Fruit fly (Drosophila melanogaster) whole organism, embryonic: ENCODE results near the gene CG3337.

Experiments
- Ada2b ChIP-seq: fragments of 200-800 bp; sonication (Bioruptor generic); IDR thresholded peaks from 2 replicates; pipeline ENCODE4 v1.3.6; 2022; ENCODE audit warnings: missing biosample characterization, missing genetic modification characterization
- Bgb ChIP-seq: fragments of 200-800 bp; sonication (Bioruptor generic); IDR thresholded peaks from 2 replicates; pipeline ENCODE4 v1.3.6; 2022; ENCODE audit warnings: missing biosample characterization, missing genetic modification characterization; ENCODE audit not compliant: partially characterized antibody
- BtbVII ChIP-seq: fragments of 200-800 bp; sonication (Bioruptor generic); optimal IDR thresholded peaks from 3 replicates; lab custom pipeline; 2017; ENCODE audit warnings: missing biosample characterization, mild to moderate bottlenecking, missing genetic modification characterization
- CG10209 ChIP-seq: fragments of 200-800 bp; sonication (Bioruptor generic); optimal IDR thresholded peaks from 3 replicates; lab custom pipeline; 2017; ENCODE audit warnings: missing biosample characterization, mild to moderate bottlenecking, missing genetic modification characterization, missing genetic modification reagents
- CG1024 ChIP-seq: fragments of 200-800 bp; sonication (Bioruptor generic); IDR thresholded peaks from 2 replicates; pipeline ENCODE4 v1.3.6; 2022; ENCODE audit warnings: missing biosample characterization, missing genetic modification characterization
- CG10462 ChIP-seq: fragments of 200-800 bp; sonication (Bioruptor generic); optimal IDR thresholded peaks from 2 replicates; lab custom pipeline; 2016; ENCODE audit warnings: missing biosample characterization, missing genetic modification characterization
- CG10565 ChIP-seq: fragments of 200-800 bp; sonication (Bioruptor generic); optimal IDR thresholded peaks from 3 replicates; lab custom pipeline; 2016; ENCODE audit warnings: missing biosample characterization, mild to moderate bottlenecking, missing genetic modification characterization
- CG11085 ChIP-seq: fragments of 200-800 bp; sonication (Bioruptor generic); IDR thresholded peaks from 2 replicates; pipeline ENCODE4 v1.3.6; 2022; ENCODE audit warnings: missing biosample characterization, missing genetic modification characterization
- CG11456 ChIP-seq: fragments of 200-800 bp; sonication (Bioruptor generic); IDR thresholded peaks from 3 replicates; pipeline ENCODE4 v1.3.6; 2022; ENCODE audit warnings: missing biosample characterization, missing genetic modification characterization
- CG11560 ChIP-seq: fragments of 200-800 bp; sonication (Bioruptor generic); IDR thresholded peaks from 3 replicates; pipeline ENCODE4 v1.3.6; 2022; ENCODE audit warnings: missing biosample characterization, missing genetic modification characterization
- CG12155 ChIP-seq: fragments of 200-800 bp; sonication (Bioruptor generic); optimal IDR thresholded peaks from 3 replicates; lab custom pipeline; 2016; ENCODE audit warnings: missing biosample characterization, missing genetic modification characterization
- CG13296 ChIP-seq: fragments of 200-800 bp; sonication (Bioruptor generic); optimal IDR thresholded peaks from 3 replicates; lab custom pipeline; 2018; ENCODE audit warnings: missing biosample characterization, mild to moderate bottlenecking, missing genetic modification characterization
- CG14860 ChIP-seq: fragments of 200-800 bp; sonication (Bioruptor generic); IDR thresholded peaks from 3 replicates; pipeline ENCODE4 v1.3.6; 2022; ENCODE audit warnings: missing biosample characterization, missing genetic modification characterization; ENCODE audit not compliant: partially characterized antibody
- CG16779 ChIP-seq: fragments of 200-800 bp; sonication (Bioruptor generic); IDR thresholded peaks from 2 replicates; pipeline ENCODE4 v1.3.6; 2022; ENCODE audit warnings: missing biosample characterization, missing genetic modification characterization
- CG16863 ChIP-seq: fragments of 200-800 bp; sonication (Bioruptor generic); optimal IDR thresholded peaks from 3 replicates; lab custom pipeline; 2016; ENCODE audit warnings: missing biosample characterization, missing genetic modification characterization
- CG17359 ChIP-seq: fragments of 200-800 bp; sonication (Bioruptor generic); optimal IDR thresholded peaks from 3 replicates; lab custom pipeline; 2018; ENCODE audit warnings: missing biosample characterization, mild to moderate bottlenecking, missing genetic modification characterization, moderate library complexity
- CG18764 ChIP-seq: fragments of 200-800 bp; sonication (Bioruptor generic); optimal IDR thresholded peaks from 3 replicates; lab custom pipeline; 2016; ENCODE audit warnings: missing biosample characterization, missing genetic modification characterization
- CG2199 ChIP-seq: fragments of 200-800 bp; sonication (Bioruptor generic); IDR thresholded peaks from 3 replicates; pipeline ENCODE4 v1.3.6; 2022; ENCODE audit warnings: missing biosample characterization, missing genetic modification characterization
- CG4282 ChIP-seq: fragments of 200-800 bp; sonication (Bioruptor generic); optimal IDR thresholded peaks from 2 replicates; lab custom pipeline; 2016; ENCODE audit warnings: missing biosample characterization, missing genetic modification characterization
- CG4424 ChIP-seq: fragments of 200-800 bp; sonication (Bioruptor generic); optimal IDR thresholded peaks from 3 replicates; lab custom pipeline; 2016; ENCODE audit warnings: missing biosample characterization, missing genetic modification characterization
- CG4854 ChIP-seq: fragments of 200-800 bp; sonication (Bioruptor generic); optimal IDR thresholded peaks from 2 replicates; lab custom pipeline; 2016; ENCODE audit warnings: missing biosample characterization, missing genetic modification characterization, inconsistent platforms
- CG8089 ChIP-seq: fragments of 200-800 bp; sonication (Bioruptor generic); optimal IDR thresholded peaks from 3 replicates; lab custom pipeline; 2016; ENCODE audit warnings: missing biosample characterization, missing genetic modification characterization
- CG8359 ChIP-seq: fragments of 200-800 bp; sonication (Bioruptor generic); optimal IDR thresholded peaks from 2 replicates; lab custom pipeline; 2017; ENCODE audit warnings: missing biosample characterization, mild to moderate bottlenecking, missing genetic modification characterization, borderline replicate concordance
- CG9932 ChIP-seq: fragments of 200-800 bp; sonication (Bioruptor generic); IDR thresholded peaks from 2 replicates; pipeline ENCODE4 v1.3.6; 2022; ENCODE audit warnings: missing biosample characterization, missing genetic modification characterization
- Dad ChIP-seq: fragments of 200-800 bp; sonication (Bioruptor generic); optimal IDR thresholded peaks from 3 replicates; lab custom pipeline; 2016; ENCODE audit warnings: missing biosample characterization, missing genetic modification characterization
- Fer3 ChIP-seq: fragments of 200-800 bp; sonication (Bioruptor generic); optimal IDR thresholded peaks from 2 replicates; lab custom pipeline; 2018; ENCODE audit warnings: missing biosample characterization, mild to moderate bottlenecking, missing genetic modification characterization, moderate library complexity
- Gsc ChIP-seq: fragments of 200-800 bp; sonication (Bioruptor generic); IDR thresholded peaks from 2 replicates; pipeline ENCODE4 v1.3.6; 2022; ENCODE audit warnings: missing biosample characterization, missing genetic modification characterization
- HLH4C ChIP-seq: fragments of 200-800 bp; sonication (Bioruptor generic); IDR thresholded peaks from 3 replicates; pipeline ENCODE4 v1.3.6; 2022; ENCODE audit warnings: missing biosample characterization, missing genetic modification characterization; ENCODE audit not compliant: partially characterized antibody
- Kr ChIP-seq: fragments of 200-800 bp; sonication (Bioruptor generic); optimal IDR thresholded peaks from 2 replicates; lab custom pipeline; 2017; ENCODE audit warnings: missing biosample characterization, mild to moderate bottlenecking, missing genetic modification characterization
- Max ChIP-seq: fragments of 200-800 bp; sonication (Bioruptor generic); optimal IDR thresholded peaks from 2 replicates; lab custom pipeline; 2016; ENCODE audit warnings: missing biosample characterization, mild to moderate bottlenecking, missing genetic modification characterization
- Mes4 ChIP-seq: fragments of 200-800 bp; sonication (Bioruptor generic); optimal IDR thresholded peaks from 2 replicates; lab custom pipeline; 2016; ENCODE audit warnings: missing biosample characterization, missing genetic modification characterization
- NC2β ChIP-seq: fragments of 200-800 bp; sonication (Bioruptor generic); optimal IDR thresholded peaks from 2 replicates; lab custom pipeline; 2016; ENCODE audit warnings: missing biosample characterization, missing genetic modification characterization
- Nf-YB ChIP-seq: fragments of 200-800 bp; sonication (Bioruptor generic); optimal IDR thresholded peaks from 3 replicates; lab custom pipeline; 2019; ENCODE audit warnings: missing biosample characterization, mild to moderate bottlenecking, missing genetic modification characterization, moderate library complexity
- Sry-β ChIP-seq: fragments of 200-800 bp; sonication (Bioruptor generic); optimal IDR thresholded peaks from 2 replicates; lab custom pipeline; 2018; ENCODE audit warnings: missing biosample characterization, mild to moderate bottlenecking, missing genetic modification characterization, moderate library complexity
- Vsx1 ChIP-seq: fragments of 200-800 bp; sonication (Bioruptor generic); optimal IDR thresholded peaks from 2 replicates; lab custom pipeline; 2017; ENCODE audit warnings: missing biosample characterization, mild to moderate bottlenecking, missing genetic modification characterization, missing genetic modification reagents
- ara ChIP-seq: fragments of 200-800 bp; sonication (Bioruptor generic); IDR thresholded peaks from 2 replicates; pipeline ENCODE4 v1.3.6; 2022; ENCODE audit warnings: missing biosample characterization, missing genetic modification characterization
- fd64A ChIP-seq: fragments of 200-800 bp; sonication (Bioruptor generic); optimal IDR thresholded peaks from 3 replicates; lab custom pipeline; 2018; ENCODE audit warnings: missing biosample characterization, mild to moderate bottlenecking, missing genetic modification characterization
- gem ChIP-seq: fragments of 200-800 bp; sonication (Bioruptor generic); optimal IDR thresholded peaks from 2 replicates; lab custom pipeline; 2019; ENCODE audit warnings: missing biosample characterization, mild to moderate bottlenecking, missing genetic modification characterization, moderate library complexity
- grau ChIP-seq: fragments of 200-800 bp; optimal IDR thresholded peaks from 3 replicates; lab custom pipeline; 2019; ENCODE audit warnings: missing biosample characterization, mild to moderate bottlenecking, missing genetic modification characterization, moderate library complexity
- gro ChIP-seq: fragments of 200-800 bp; sonication (Bioruptor generic); optimal IDR thresholded peaks from 2 replicates; lab custom pipeline; 2016; ENCODE audit warnings: missing biosample characterization, missing genetic modification characterization
- her ChIP-seq: fragments of 200-800 bp; sonication (Bioruptor generic); optimal IDR thresholded peaks from 2 replicates; lab custom pipeline; 2016; ENCODE audit warnings: missing biosample characterization, missing genetic modification characterization
- ken ChIP-seq: fragments of 200-800 bp; sonication (Bioruptor generic); IDR thresholded peaks from 3 replicates; pipeline ENCODE4 v1.3.6; 2022; ENCODE audit warnings: missing biosample characterization, missing genetic modification characterization
- kni ChIP-seq: fragments of 200-800 bp; sonication (Bioruptor generic); optimal IDR thresholded peaks from 3 replicates; lab custom pipeline; 2017; ENCODE audit warnings: mild to moderate bottlenecking, missing biosample characterization, missing genetic modification reagents, missing genetic modification characterization
- lab ChIP-seq: fragments of 200-800 bp; sonication (Bioruptor generic); optimal IDR thresholded peaks from 3 replicates; lab custom pipeline; 2017; ENCODE audit warnings: missing biosample characterization, missing genetic modification characterization, mild to moderate bottlenecking, moderate library complexity, missing genetic modification reagents
- p53 ChIP-seq: fragments of 200-800 bp; sonication (Bioruptor generic); optimal IDR thresholded peaks from 2 replicates; lab custom pipeline; 2016; ENCODE audit warnings: missing biosample characterization, missing genetic modification characterization
- pho ChIP-seq: fragments of 200-800 bp; sonication (Bioruptor generic); optimal IDR thresholded peaks from 2 replicates; lab custom pipeline; 2016; ENCODE audit warnings: missing biosample characterization, missing genetic modification characterization
- sr ChIP-seq: fragments of 200-800 bp; sonication (Bioruptor generic); IDR thresholded peaks from 3 replicates; pipeline ENCODE4 v1.3.6; 2022; ENCODE audit warnings: missing biosample characterization, missing genetic modification characterization
- stc ChIP-seq: fragments of 200-800 bp; sonication (Bioruptor generic); IDR thresholded peaks from 2 replicates; pipeline ENCODE4 v1.3.6; 2022; ENCODE audit warnings: missing biosample characterization, missing genetic modification characterization
- tup ChIP-seq: fragments of 200-800 bp; sonication (Bioruptor generic); optimal IDR thresholded peaks from 2 replicates; lab custom pipeline; 2016; ENCODE audit warnings: missing biosample characterization, mild to moderate bottlenecking, missing genetic modification characterization, moderate library complexity
- unc-4 ChIP-seq: fragments of 200-800 bp; sonication (Bioruptor generic); IDR thresholded peaks from 2 replicates; pipeline ENCODE4 v1.3.6; 2022; ENCODE audit warnings: missing biosample characterization, missing genetic modification characterization; ENCODE audit not compliant: partially characterized antibody
- usp ChIP-seq: fragments of >200 bp; optimal IDR thresholded peaks from 2 replicates; lab custom pipeline; 2017; ENCODE audit warnings: missing biosample characterization, missing genetic modification characterization
- zen2 ChIP-seq: fragments of 200-800 bp; sonication (Bioruptor generic); IDR thresholded peaks from 3 replicates; pipeline ENCODE4 v1.3.6; 2022; ENCODE audit warnings: missing biosample characterization, missing genetic modification characterization; ENCODE audit not compliant: partially characterized antibody

Gene CG3337

DNA sequence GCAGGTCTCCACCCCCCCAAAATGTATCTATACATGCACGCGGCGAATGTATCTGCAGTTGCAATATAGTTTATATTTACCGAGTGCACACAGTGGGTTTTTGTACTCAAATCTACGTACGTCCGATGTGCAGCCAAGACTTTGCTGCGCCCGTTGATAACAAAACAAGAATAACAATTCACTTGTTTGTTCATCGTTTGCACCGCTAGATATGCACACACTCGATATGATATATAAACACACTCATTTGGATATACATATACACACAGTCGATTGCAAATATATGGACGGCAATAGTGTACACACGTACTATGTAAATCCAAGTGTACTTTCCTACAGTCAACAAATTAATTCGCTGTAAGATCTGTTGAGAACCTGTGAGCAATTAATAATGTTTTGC, 29.6 kb downstream of the CG3337 start (continued):
- TF ChIP-seq CG1024 (GFP tag; lab: Robert Waterston, UW) (no peak), Nf-YB (GFP tag; lab: Kevin White, UChicago) (no peak), Gsc (no peak), zen2 (GFP tag; lab: Robert Waterston, UW) (no peak), tup (GFP tag; lab: Kevin White, UChicago) (no peak), ara (peak; percentile 13; the same call in 1 of the 2 replicates), lab (GFP tag; lab: Kevin White, UChicago) (no peak), Dad (GFP tag; lab: Kevin White, UChicago) (no peak), BtbVII (GFP tag; lab: Kevin White, UChicago) (no peak), unc-4 (no peak), grau (tag; lab: Kevin White, UChicago) (no peak), NC2β (GFP tag; lab: Kevin White, UChicago) (no peak), CG9932 (GFP tag; lab: Robert Waterston, UW) (no peak), Ada2b (GFP tag; lab: Robert Waterston, UW) (no peak), CG10462 (GFP tag; lab: Kevin White, UChicago) (no peak), fd64A (peak; percentile 44), CG12155 (GFP tag; lab: Kevin White, UChicago) (no peak), pho (no peak), CG2199 (GFP tag; lab: Robert Waterston, UW) (no peak), CG4424 (no peak), gro (GFP tag; lab: Kevin White, UChicago) (no peak), CG11085 (GFP tag; lab: Robert Waterston, UW) (no peak), stc (GFP tag; lab: Robert Waterston, UW) (no peak), CG18764 (GFP tag; lab: Kevin White, UChicago) (no peak), Kr (GFP tag; lab: Kevin White, UChicago) (peak; percentile 66), Bgb (GFP tag; lab: Robert Waterston, UW) (no peak), CG8089 (GFP tag; lab: Kevin White, UChicago) (no peak), HLH4C (GFP tag; lab: Robert Waterston, UW) (no peak), Vsx1 (GFP tag; lab: Kevin White, UChicago) (no peak), Fer3 (tag; lab: Kevin White, UChicago) (no peak), usp (GFP tag; lab: Kevin White, UChicago) (no peak), kni (GFP tag; lab: Kevin White, UChicago) (peak; percentile 3), CG10209 (GFP tag; lab: Kevin White, UChicago) (no peak), CG16863 (GFP tag; lab: Kevin White, UChicago) (no peak), ken (GFP tag; lab: Robert Waterston, UW) (no peak), CG4282 (GFP tag; lab: Kevin White, UChicago) (no peak), CG4854 (GFP tag; lab: Kevin White, UChicago) (no peak), CG14860 (GFP tag; lab: Robert Waterston, UW) (no peak), gem (tag; lab: Kevin White, UChicago) (no peak), Sry-β (GFP tag; lab: Kevin White, UChicago) (no peak), Max (GFP tag; lab: Kevin White, UChicago) (no peak), sr (GFP tag; lab: Robert Waterston, UW) (no peak), p53 (no peak), CG13296 (GFP tag; lab: Kevin White, UChicago) (no peak), CG17359 (peak; percentile 21), her (GFP tag; lab: Kevin White, UChicago) (no peak), CG16779 (GFP tag; lab: Robert Waterston, UW) (no peak), CG8359 (GFP tag; lab: Kevin White, UChicago) (peak; percentile 30), Mes4 (GFP tag; lab: Kevin White, UChicago) (no peak), CG10565 (no peak), CG11560 (tag; lab: Robert Waterston, UW) (no peak), CG11456 (GFP tag; lab: Robert Waterston, UW) (no peak)
